Fruit fly (Drosophila melanogaster) whole organism, pupa: Measurements from ENCODE around the gene squ.
A peak's percentile ranks its signal among the peaks of the same experiment; 100 is the strongest.

Experiments
- CG12605 ChIP-seq: fragments of 200-800 bp; sonication (Bioruptor generic); IDR thresholded peaks from 2 replicates; pipeline ENCODE4 v1.3.6; 2022; ENCODE audit warnings: missing biosample characterization, missing genetic modification characterization
- fd96Ca ChIP-seq: fragments of 200-800 bp; sonication (Bioruptor generic); IDR thresholded peaks from 3 replicates; pipeline ENCODE4 v1.3.6; 2022; ENCODE audit warnings: missing biosample characterization, missing genetic modification characterization

DNA sequence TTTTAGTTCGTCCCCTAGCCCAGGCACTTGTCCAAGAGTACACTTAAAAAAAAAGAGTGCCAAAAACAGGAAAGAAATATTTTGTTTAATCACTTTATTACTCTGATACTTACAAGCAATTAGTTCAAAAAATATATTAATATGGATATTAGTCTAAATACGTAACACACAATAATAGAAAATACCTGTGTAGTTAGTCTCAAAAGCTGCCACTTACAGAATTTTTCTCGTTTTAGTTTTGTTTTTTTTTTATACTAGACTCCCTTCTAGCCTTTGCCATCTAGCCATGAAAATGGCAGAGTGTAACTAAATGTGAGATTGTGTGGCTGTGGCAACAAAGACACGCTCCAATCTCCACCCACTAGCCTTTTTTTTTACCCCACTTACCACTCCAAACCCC is 8.0 kb downstream of the squ start:
- no peak for TF ChIP-seq fd96Ca
- TF ChIP-seq CG12605 (GFP tag; lab: Robert Waterston, UW): peak; percentile 61; the same call in 1 of the 2 replicates
